Fruit fly (Drosophila melanogaster) whole organism, wandering third instar larva: Measurements from ENCODE around the gene Nubp2.

Source experiments
- Abd-B ChIP-seq: fragments of >200 bp; optimal IDR thresholded peaks from 2 replicates; lab custom pipeline; 2017; ENCODE audit warnings: missing biosample characterization, missing genetic modification characterization
- CG32264 ChIP-seq: fragments of 200-800 bp; sonication (Bioruptor generic); optimal IDR thresholded peaks from 2 replicates; lab custom pipeline; 2016; ENCODE audit warnings: missing biosample characterization, missing genetic modification characterization
- CG9705 ChIP-seq: fragments of 200-800 bp; sonication (Bioruptor generic); optimal IDR thresholded peaks from 2 replicates; lab custom pipeline; 2018; ENCODE audit warnings: missing biosample characterization, mild to moderate bottlenecking, missing genetic modification characterization
- CrebA ChIP-seq: fragments of 200-800 bp; sonication (Bioruptor generic); optimal IDR thresholded peaks from 2 replicates; lab custom pipeline; 2016; ENCODE audit warnings: missing biosample characterization, mild to moderate bottlenecking, missing genetic modification characterization, borderline replicate concordance
- Dfd ChIP-seq: fragments of >200 bp; optimal IDR thresholded peaks from 2 replicates; lab custom pipeline; 2017; ENCODE audit warnings: missing biosample characterization, missing genetic modification characterization
- Dif ChIP-seq: fragments of 200-275, 200-300 bp; sonication (Bioruptor generic); optimal IDR thresholded peaks from 2 replicates; lab custom pipeline; 2018; ENCODE audit warnings: missing biosample characterization, missing genetic modification characterization; ENCODE audit not compliant: partially characterized antibody
- GATAd ChIP-seq: sonication (Bioruptor generic); optimal IDR thresholded peaks from 2 replicates; lab custom pipeline; 2016; ENCODE audit warnings: missing biosample characterization, missing genetic modification characterization
- HLH106 ChIP-seq: fragments of 200-800 bp; optimal IDR thresholded peaks from 3 replicates; lab custom pipeline; 2019; ENCODE audit warnings: missing biosample characterization, mild to moderate bottlenecking, missing genetic modification characterization, moderate library complexity
- Hnf4 ChIP-seq: fragments of 200-800 bp; sonication (Bioruptor generic); optimal IDR thresholded peaks from 2 replicates; lab custom pipeline; 2016; ENCODE audit warnings: missing biosample characterization, mild to moderate bottlenecking, missing genetic modification characterization
- Hr78 ChIP-seq: fragments of >200 bp; optimal IDR thresholded peaks from 2 replicates; lab custom pipeline; 2017; ENCODE audit warnings: missing biosample characterization, missing genetic modification characterization
- Hr83 ChIP-seq: fragments of 200-300 bp; sonication (Bioruptor generic); optimal IDR thresholded peaks from 2 replicates; lab custom pipeline; 2016; ENCODE audit warnings: missing biosample characterization, mild to moderate bottlenecking, missing genetic modification characterization, moderate library complexity; ENCODE audit not compliant: poor library complexity, severe bottlenecking
- Jra ChIP-seq: sonication (Bioruptor generic); optimal IDR thresholded peaks from 2 replicates; lab custom pipeline; 2016; ENCODE audit warnings: missing biosample characterization, missing genetic modification characterization
- Mio ChIP-seq: sonication (Bioruptor generic); optimal IDR thresholded peaks from 2 replicates; lab custom pipeline; 2016; ENCODE audit warnings: missing biosample characterization, missing genetic modification characterization
- Myc ChIP-seq: fragments of >200 bp; optimal IDR thresholded peaks from 2 replicates; lab custom pipeline; 2017
- N ChIP-seq: fragments of >200 bp; optimal IDR thresholded peaks from 2 replicates; lab custom pipeline; 2018; ENCODE audit warnings: missing biosample characterization, missing external identifiers, missing genetic modification characterization
- OdsH ChIP-seq: fragments of 200-800 bp; sonication (Bioruptor generic); optimal IDR thresholded peaks from 2 replicates; lab custom pipeline; 2016; ENCODE audit warnings: missing biosample characterization, mild to moderate bottlenecking, missing genetic modification characterization
- Rel ChIP-seq, 2 experiments: fragments of 200-800 bp; sonication (Bioruptor generic) in 1 of 2; optimal IDR thresholded peaks; 2 replicates in 1 of 2; 3 replicates in 1 of 2; lab custom pipeline; 2016 to 2019; ENCODE audit warnings: mild to moderate bottlenecking in 2 of 2, missing biosample characterization in 2 of 2, missing genetic modification characterization in 2 of 2, moderate library complexity in 1 of 2
- Sp1 ChIP-seq: fragments of 200-800 bp; sonication (Bioruptor generic); optimal IDR thresholded peaks from 3 replicates; lab custom pipeline; 2019; ENCODE audit warnings: missing biosample characterization, mild to moderate bottlenecking, missing genetic modification characterization, moderate library complexity
- Vsx2 ChIP-seq: fragments of 200-300, 225-300 bp; sonication (Bioruptor generic); optimal IDR thresholded peaks from 2 replicates; lab custom pipeline; 2018; ENCODE audit warnings: missing biosample characterization, missing genetic modification characterization; ENCODE audit not compliant: partially characterized antibody
- br ChIP-seq: fragments of 200-800 bp; sonication (Bioruptor generic); optimal IDR thresholded peaks from 2 replicates; lab custom pipeline; 2016; ENCODE audit warnings: missing biosample characterization, missing genetic modification characterization
- brk ChIP-seq: fragments of 200-800 bp; sonication (Bioruptor generic); optimal IDR thresholded peaks from 2 replicates; lab custom pipeline; 2016; ENCODE audit warnings: missing biosample characterization, mild to moderate bottlenecking, missing genetic modification characterization
- dl ChIP-seq, 2 experiments: fragments of 175-275, 200-275 bp in 1 of 2; fragments of 200-275 bp in 1 of 2; sonication (Bioruptor generic); optimal IDR thresholded peaks; lab custom pipeline; 2018; ENCODE audit warnings: mild to moderate bottlenecking in 2 of 2, missing biosample characterization in 2 of 2, missing genetic modification characterization in 2 of 2, moderate library complexity in 2 of 2; ENCODE audit not compliant: partially characterized antibody in 2 of 2, insufficient read depth in 1 of 2
- dmrt93B ChIP-seq: fragments of 200-800 bp; sonication (Bioruptor generic); optimal IDR thresholded peaks from 2 replicates; lab custom pipeline; 2018; ENCODE audit warnings: missing biosample characterization, mild to moderate bottlenecking, missing genetic modification characterization
- ey ChIP-seq: fragments of 200-800 bp; sonication (Bioruptor generic); optimal IDR thresholded peaks from 2 replicates; lab custom pipeline; 2016; ENCODE audit warnings: missing biosample characterization, missing genetic modification characterization
- foxo ChIP-seq, 2 experiments: fragments of 200-800 bp; sonication (Bioruptor generic); optimal IDR thresholded peaks; 2 replicates in 1 of 2; 3 replicates in 1 of 2; lab custom pipeline; 2016 to 2017; ENCODE audit warnings: missing biosample characterization in 2 of 2, missing genetic modification characterization in 2 of 2
- fru ChIP-seq: fragments of 200-800 bp; sonication (Bioruptor generic); optimal IDR thresholded peaks from 3 replicates; lab custom pipeline; 2016; ENCODE audit warnings: missing biosample characterization, mild to moderate bottlenecking, missing genetic modification characterization
- h ChIP-seq: fragments of 200-800 bp; sonication (Bioruptor generic); optimal IDR thresholded peaks from 3 replicates; lab custom pipeline; 2016; ENCODE audit warnings: missing biosample characterization, mild to moderate bottlenecking, missing genetic modification characterization
- jim ChIP-seq: fragments of 175-275, 200-325 bp; sonication (Bioruptor generic); optimal IDR thresholded peaks from 2 replicates; lab custom pipeline; 2016; ENCODE audit warnings: missing biosample characterization, mild to moderate bottlenecking, missing genetic modification characterization
- lola ChIP-seq: fragments of >200 bp; optimal IDR thresholded peaks from 2 replicates; lab custom pipeline; 2017; ENCODE audit warnings: missing biosample characterization, missing genetic modification characterization
- pan ChIP-seq: fragments of >200 bp; optimal IDR thresholded peaks from 2 replicates; lab custom pipeline; 2017
- psq ChIP-seq: fragments of 200-800 bp; sonication (Bioruptor generic); optimal IDR thresholded peaks from 3 replicates; lab custom pipeline; 2017; ENCODE audit warnings: missing biosample characterization, mild to moderate bottlenecking, missing genetic modification characterization, moderate library complexity
- rgr ChIP-seq: fragments of 200-800 bp; sonication (Bioruptor generic); optimal IDR thresholded peaks from 3 replicates; lab custom pipeline; 2016; ENCODE audit warnings: missing biosample characterization, mild to moderate bottlenecking, missing genetic modification characterization
- sage ChIP-seq: fragments of 200-800 bp; sonication (Bioruptor generic); optimal IDR thresholded peaks from 2 replicates; lab custom pipeline; 2016; ENCODE audit warnings: missing biosample characterization, mild to moderate bottlenecking, missing genetic modification characterization
- sv ChIP-seq: fragments of 200-800 bp; sonication (Bioruptor generic); optimal IDR thresholded peaks from 3 replicates; lab custom pipeline; 2016; ENCODE audit warnings: missing biosample characterization, missing genetic modification characterization
- tai ChIP-seq: sonication (Bioruptor generic); optimal IDR thresholded peaks from 2 replicates; lab custom pipeline; 2016; ENCODE audit warnings: missing biosample characterization, missing genetic modification characterization
- usp ChIP-seq: fragments of >200 bp; optimal IDR thresholded peaks from 2 replicates; lab custom pipeline; 2017; ENCODE audit warnings: missing biosample characterization, missing genetic modification characterization
- woc ChIP-seq: sonication (Bioruptor generic); optimal IDR thresholded peaks from 2 replicates; lab custom pipeline; 2016; ENCODE audit warnings: missing biosample characterization, mild to moderate bottlenecking, missing genetic modification characterization

The Nubp2 gene

dm6 chr3L:20494780-20495591, 31.4 kb upstream of the Nubp2 start, which contains the start of gene ZnT77C:
ZnT77C (minus strand) TSS chr3L:20494921.
- TF ChIP-seq Abd-B (no peak), woc (GFP tag; lab: Kevin White, UChicago) (no peak), Rel (GFP tag; optimal IDR thresholded peaks at IDR 0.05; lab: Kevin White, UChicago) (no peak), Rel (tag; optimal IDR thresholded peaks at IDR 0.05; lab: Kevin White, UChicago) (peak; percentile 31)

- TF ChIP-seq lola (GFP tag; lab: Kevin White, UChicago): no peak
- TF ChIP-seq Rel (GFP tag; optimal IDR thresholded peaks at IDR 0.05; lab: Kevin White, UChicago): no peak
- TF ChIP-seq Rel (tag; optimal IDR thresholded peaks at IDR 0.05; lab: Kevin White, UChicago): peak; percentile 8
- no peak for TF ChIP-seq CrebA
- no peak for TF ChIP-seq woc (GFP tag; lab: Kevin White, UChicago)
- peak; percentile 18 for TF ChIP-seq Myc (lab: Kevin White, UChicago)
- TF ChIP-seq dmrt93B (GFP tag; lab: Kevin White, UChicago): no peak
- no peak for TF ChIP-seq CG32264 (GFP tag; lab: Kevin White, UChicago)
- no peak for TF ChIP-seq Jra (GFP tag; lab: Kevin White, UChicago)
- peak; percentile 67 for TF ChIP-seq psq (GFP tag; lab: Kevin White, UChicago)
- TF ChIP-seq dl (GFP tag; optimal IDR thresholded peaks at IDR 0.05; lab: Kevin White, UChicago; ENCODE audit: insufficient read depth in 1 of 2, partially characterized antibody in 2 of 2): no peak
- TF ChIP-seq rgr (GFP tag; lab: Kevin White, UChicago): no peak
- peak; percentile 4 for TF ChIP-seq HLH106
- TF ChIP-seq Dfd: no peak
- TF ChIP-seq h (GFP tag; lab: Kevin White, UChicago): peak; percentile 24
- no peak for TF ChIP-seq jim
- TF ChIP-seq pan (lab: Kevin White, UChicago): no peak
- TF ChIP-seq Sp1 (GFP tag; lab: Kevin White, UChicago): no peak
- no peak for TF ChIP-seq Hr83 (GFP tag; lab: Kevin White, UChicago)
- no peak for TF ChIP-seq OdsH (GFP tag; lab: Kevin White, UChicago)
- no peak for TF ChIP-seq Hnf4 (GFP tag; lab: Kevin White, UChicago)
- no peak for TF ChIP-seq GATAd (GFP tag; lab: Kevin White, UChicago)
- no peak for TF ChIP-seq CG9705 (GFP tag; lab: Kevin White, UChicago)
- no peak for TF ChIP-seq Dif (GFP tag; lab: Kevin White, UChicago)
- TF ChIP-seq N (GFP tag; lab: Kevin White, UChicago): no peak
- TF ChIP-seq br (GFP tag; lab: Kevin White, UChicago): no peak
- no peak for TF ChIP-seq sage (GFP tag; lab: Kevin White, UChicago)
- peak in 1 of 2 experiments; percentile 37 for TF ChIP-seq foxo (GFP tag; optimal IDR thresholded peaks at IDR 0.05; lab: Kevin White, UChicago)
- no peak for TF ChIP-seq ey (GFP tag; lab: Kevin White, UChicago)
- TF ChIP-seq usp: no peak
- TF ChIP-seq tai (GFP tag; lab: Kevin White, UChicago): no peak
- TF ChIP-seq Mio (GFP tag; lab: Kevin White, UChicago): no peak
- TF ChIP-seq Vsx2 (GFP tag; lab: Kevin White, UChicago): no peak
- no peak for TF ChIP-seq brk (GFP tag; lab: Kevin White, UChicago)
- peak; percentile 25 for TF ChIP-seq fru (GFP tag; lab: Kevin White, UChicago)
- TF ChIP-seq sv (GFP tag; lab: Kevin White, UChicago): no peak
- TF ChIP-seq Hr78 (GFP tag; lab: Kevin White, UChicago): no peak
Observed at dm6 chr3L:20497124-20497996, 29.0 kb upstream of the Nubp2 start, which contains the start of gene CG32425. CG32425 (plus strand) TSS chr3L:20497323.
